Worm (Caenorhabditis elegans): ENCODE measurements around the gene F13A2.9.

- no peak for TF ChIP-seq hmbx-1 (tag; optimal IDR thresholded peaks at IDR 0.05)
- TF ChIP-seq ama-1 (optimal IDR thresholded peaks at IDR 0.05) = no peak
- no peak for TF ChIP-seq aly-1 (tag; optimal IDR thresholded peaks at IDR 0.05)
- TF ChIP-seq tra-4 (tag; optimal IDR thresholded peaks at IDR 0.05) = no peak
- TF ChIP-seq B0310.2 (tag; optimal IDR thresholded peaks at IDR 0.05) = no peak
- no peak for TF ChIP-seq hnd-1 (tag; optimal IDR thresholded peaks at IDR 0.05)
- no peak for TF ChIP-seq hmg-4 (GFP tag; optimal IDR thresholded peaks at IDR 0.05)
- no peak for TF ChIP-seq ceh-13 (GFP tag; optimal IDR thresholded peaks at IDR 0.05)
- no peak for TF ChIP-seq flt-1 (GFP tag; IDR thresholded peaks at IDR 0.05)
- TF ChIP-seq F13C5.2 (tag; optimal IDR thresholded peaks at IDR 0.05) = no peak
- no peak for TF ChIP-seq tbx-11 (GFP tag; IDR thresholded peaks at IDR 0.05)
- no peak for TF ChIP-seq ets-7 (tag; optimal IDR thresholded peaks at IDR 0.05)
- no peak for TF ChIP-seq ceh-36 (tag; optimal IDR thresholded peaks at IDR 0.05)
These were observed 16.8 kb downstream of the F13A2.9 start for ce11 chrV:4370515-4370914.
